Fruit fly (Drosophila melanogaster) Kc167 (cell line): ENCODE results near the gene CG14777.

Experiments used
- Sin3A ChIP-seq: fragments of >200 bp; optimal IDR thresholded peaks from 2 replicates; lab custom pipeline; 2018; ENCODE audit warnings: missing external identifiers
- h ChIP-seq: fragments of >200 bp; optimal IDR thresholded peaks from 3 replicates; lab custom pipeline; 2018; ENCODE audit warnings: missing external identifiers

- no peak for TF ChIP-seq h (lab: Kevin White, UChicago)
- TF ChIP-seq Sin3A (lab: Kevin White, UChicago), result no peak
Measured at dm6 chrX:1512753-1513226, 46.9 kb downstream of the CG14777 start, which contains the start of gene CG14795.
